Worm (Caenorhabditis elegans) whole organism, young adult: Measurements from ENCODE around the gene F15E6.10.

Source experiments
- die-1 ChIP-seq: sonication (generic microtip); optimal IDR thresholded peaks from 2 replicates; lab custom pipeline; 2016; ENCODE audit warnings: missing genotype, mild to moderate bottlenecking, missing genetic modification characterization, missing compliant biosample characterization
- dpl-1 ChIP-seq: fragments of 150-350 bp; optimal IDR thresholded peaks from 2 replicates; lab custom pipeline; 2014; ENCODE audit warnings: missing biosample characterization, missing genetic modification reagents, missing genetic modification characterization
- lag-1 ChIP-seq: fragments of 200-800 bp; sonication (Bioruptor generic); IDR thresholded peaks from 2 replicates; pipeline ENCODE4 v1.3.6; 2022; ENCODE audit warnings: missing genetic modification reagents, missing genetic modification characterization, missing compliant biosample characterization
- lin-35 ChIP-seq, 3 experiments: fragments of 150-350 bp in 2 of 3; sonication (generic microtip) in 1 of 3; optimal IDR thresholded peaks; 2 replicates each; lab custom pipeline; 2014 to 2018; ENCODE audit warnings: missing biosample characterization in 3 of 3, missing genetic modification characterization in 3 of 3, missing genetic modification reagents in 3 of 3
- nhr-179 ChIP-seq: sonication (generic microtip); optimal IDR thresholded peaks from 2 replicates; lab custom pipeline; 2016; ENCODE audit warnings: mild to moderate bottlenecking, missing genetic modification characterization, missing compliant biosample characterization
- tlf-1 ChIP-seq: fragments of 200-800 bp; sonication (Bioruptor generic); optimal IDR thresholded peaks from 2 replicates; lab custom pipeline; 2018; ENCODE audit warnings: mild to moderate bottlenecking, missing genetic modification characterization, missing compliant biosample characterization
- ztf-6 ChIP-seq: fragments of 200-800 bp; sonication (Bioruptor generic); IDR thresholded peaks from 2 replicates; pipeline ENCODE4 v1.3.6; 2022; ENCODE audit warnings: missing genetic modification reagents, missing genetic modification characterization, missing compliant biosample characterization

ce11 chrIV:4265224-4265623 is 27.4 kb upstream of the F15E6.10 start, which contains the start of gene F36A4.5:
- no peak for TF ChIP-seq ztf-6 (GFP tag; lab: Robert Waterston, UW)
- no peak for TF ChIP-seq lin-35 (GFP tag; optimal IDR thresholded peaks at IDR 0.05; lab: Kevin White, UChicago)
- no peak for TF ChIP-seq tlf-1 (GFP tag; lab: Kevin White, UChicago)
- no peak for TF ChIP-seq die-1 (tag; lab: Kevin White, UChicago)
- no peak for TF ChIP-seq dpl-1 (GFP tag; lab: Kevin White, UChicago)
- no peak for TF ChIP-seq lag-1 (GFP tag; lab: Robert Waterston, UW)
- no peak for TF ChIP-seq nhr-179 (tag; lab: Kevin White, UChicago)
